Fruit fly (Drosophila melanogaster) Kc167 (cell line): Measurements from ENCODE around the gene sing.

Experiments
- Myc ChIP-seq: fragments of >200 bp; optimal IDR thresholded peaks from 2 replicates; lab custom pipeline; 2017; ENCODE audit warnings: missing external identifiers
- Sin3A ChIP-seq: fragments of >200 bp; optimal IDR thresholded peaks from 2 replicates; lab custom pipeline; 2018; ENCODE audit warnings: missing external identifiers
- h ChIP-seq: fragments of >200 bp; optimal IDR thresholded peaks from 3 replicates; lab custom pipeline; 2018; ENCODE audit warnings: missing external identifiers
- insv ChIP-seq: fragments of >200 bp; optimal IDR thresholded peaks from 3 replicates; lab custom pipeline; 2018; ENCODE audit warnings: missing external identifiers
- psq ChIP-seq: fragments of >200 bp; optimal IDR thresholded peaks from 2 replicates; lab custom pipeline; 2017; ENCODE audit warnings: missing external identifiers
- ttk ChIP-seq: sonication (Bioruptor generic); optimal IDR thresholded peaks from 2 replicates; lab custom pipeline; 2017; ENCODE audit warnings: missing external identifiers

sing gene

dm6 chrX:16669849-16670248 lies 9.2 kb upstream of the sing start:
- TF ChIP-seq psq (no peak), insv (lab: Kevin White, UChicago) (no peak), Myc (lab: Kevin White, UChicago) (no peak), ttk (lab: Kevin White, UChicago) (no peak), Sin3A (lab: Kevin White, UChicago) (no peak), h (no peak)

dm6 chrX:16670262-16670661 lies 8.8 kb upstream of the sing start:
- TF ChIP-seq psq (no peak), ttk (lab: Kevin White, UChicago) (no peak), Sin3A (lab: Kevin White, UChicago) (no peak), Myc (lab: Kevin White, UChicago) (no peak), h (no peak), insv (lab: Kevin White, UChicago) (no peak)

dm6 chrX:16670691-16671481 lies 8.2 kb upstream of the sing start:
- no peak for TF ChIP-seq psq
- no peak for TF ChIP-seq ttk (lab: Kevin White, UChicago)
- TF ChIP-seq Sin3A (lab: Kevin White, UChicago) = no peak
- TF ChIP-seq Myc (lab: Kevin White, UChicago) = no peak
- TF ChIP-seq h = no peak
- no peak for TF ChIP-seq insv (lab: Kevin White, UChicago)

dm6 chrX:16672904-16673303 lies 6.2 kb upstream of the sing start:
- no peak for TF ChIP-seq Myc (lab: Kevin White, UChicago)
- no peak for TF ChIP-seq ttk (lab: Kevin White, UChicago)
- TF ChIP-seq insv (lab: Kevin White, UChicago) = no peak
- no peak for TF ChIP-seq h
- no peak for TF ChIP-seq Sin3A (lab: Kevin White, UChicago)
- no peak for TF ChIP-seq psq

DNA sequence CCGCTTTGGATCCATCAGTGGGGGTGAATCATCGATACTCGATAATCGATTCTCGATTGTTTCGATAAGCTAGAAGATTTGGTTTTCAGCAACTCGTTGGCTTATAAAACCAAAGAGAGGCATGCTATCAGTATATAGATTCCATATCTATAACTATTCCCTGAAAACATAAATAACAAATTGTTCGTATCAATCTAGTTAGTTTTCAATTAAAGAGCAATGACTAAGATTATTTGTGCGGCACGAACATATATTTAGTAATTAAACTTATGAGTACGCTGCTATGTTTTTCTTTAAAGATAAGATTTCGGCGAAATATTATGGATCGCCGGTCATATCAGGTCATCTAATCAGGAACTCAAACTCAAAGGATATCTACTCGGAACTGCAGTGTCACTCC lies 4.6 kb upstream of the sing start:
- no peak for TF ChIP-seq Sin3A (lab: Kevin White, UChicago)
- no peak for TF ChIP-seq ttk (lab: Kevin White, UChicago)
- TF ChIP-seq h = no peak
- no peak for TF ChIP-seq Myc (lab: Kevin White, UChicago)
- TF ChIP-seq insv (lab: Kevin White, UChicago) = no peak
- TF ChIP-seq psq = no peak

DNA sequence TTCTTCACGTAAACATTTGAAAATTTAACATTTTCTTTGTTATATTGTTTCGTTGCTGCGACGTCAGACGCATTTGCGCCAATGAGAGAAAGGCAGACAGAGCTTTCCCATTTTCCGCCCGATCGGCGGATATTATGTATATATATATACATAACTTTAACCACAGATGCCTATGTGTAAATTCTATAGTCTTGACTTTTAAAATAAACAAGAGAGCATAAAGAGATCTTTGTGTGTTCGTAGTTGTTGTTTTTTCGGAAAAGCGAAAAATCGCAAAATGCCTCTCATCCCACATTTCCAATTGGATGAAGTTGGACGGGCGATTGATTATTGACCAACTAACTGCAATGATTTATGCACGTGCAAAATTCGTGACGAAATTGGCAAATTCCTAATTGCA lies 2.4 kb upstream of the sing start, which contains the start of gene CG13012:
Gene CG13012 (minus strand): TSS at position 101 of the 400 bp plus-strand sequence.
- TF ChIP-seq insv (lab: Kevin White, UChicago) (no peak), ttk (lab: Kevin White, UChicago) (no peak), psq (no peak), h (no peak), Myc (lab: Kevin White, UChicago) (no peak), Sin3A (lab: Kevin White, UChicago) (no peak)

- TF ChIP-seq Myc (lab: Kevin White, UChicago) (no peak), psq (no peak), h (no peak), insv (lab: Kevin White, UChicago) (no peak), Sin3A (lab: Kevin White, UChicago) (no peak), ttk (lab: Kevin White, UChicago) (no peak)
These were observed 1.9 kb upstream of the sing start for dm6 chrX:16677163-16677562.

DNA sequence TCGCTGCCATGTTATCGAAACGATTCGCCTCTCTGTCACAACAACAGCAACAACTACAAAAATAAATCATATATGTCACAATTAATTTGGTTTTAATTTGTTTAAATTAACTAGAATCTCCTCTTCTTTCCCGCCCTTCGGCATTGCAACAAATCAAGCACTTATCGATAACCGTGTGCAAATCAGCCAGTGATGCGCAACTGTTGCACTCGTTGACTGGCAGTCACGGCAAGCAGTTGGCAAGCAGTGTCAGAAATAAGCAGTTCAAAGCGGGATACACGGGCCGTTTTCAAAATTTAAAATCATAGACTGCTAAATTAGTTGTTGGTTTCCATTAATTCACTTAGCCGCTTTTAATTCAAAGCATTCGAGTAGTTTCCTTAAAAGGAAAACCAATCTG lies 4.7 kb downstream of the sing start, which contains the start of gene Axs:
Gene Axs (minus strand): TSS at position 131 of the 400 bp plus-strand sequence.
- no peak for TF ChIP-seq psq
- no peak for TF ChIP-seq Myc (lab: Kevin White, UChicago)
- no peak for TF ChIP-seq Sin3A (lab: Kevin White, UChicago)
- no peak for TF ChIP-seq h
- TF ChIP-seq ttk (lab: Kevin White, UChicago) = no peak
- no peak for TF ChIP-seq insv (lab: Kevin White, UChicago)

dm6 chrX:16687400-16688105 lies 8.5 kb downstream of the sing start:
- no peak for TF ChIP-seq ttk (lab: Kevin White, UChicago)
- TF ChIP-seq psq = no peak
- no peak for TF ChIP-seq Myc (lab: Kevin White, UChicago)
- no peak for TF ChIP-seq h
- TF ChIP-seq insv (lab: Kevin White, UChicago) = no peak
- TF ChIP-seq Sin3A (lab: Kevin White, UChicago) = no peak

DNA sequence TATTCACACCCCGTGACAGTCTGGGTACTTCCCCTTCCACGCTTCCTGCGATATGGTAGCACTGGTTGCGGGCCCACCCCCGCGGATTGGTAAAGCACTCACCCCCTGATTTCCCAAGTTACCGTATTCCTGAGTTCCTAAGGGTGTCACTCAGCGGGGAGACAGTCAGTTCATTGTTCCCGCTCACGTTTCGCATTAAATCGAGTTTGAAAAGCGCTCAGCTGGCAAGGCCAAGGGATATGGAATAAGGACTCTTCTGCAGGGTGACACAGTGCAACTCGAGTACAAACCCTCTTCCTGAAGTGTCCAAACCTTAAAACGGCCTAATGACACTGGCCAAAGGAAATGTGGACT lies 9.0 kb downstream of the sing start:
- TF ChIP-seq psq = no peak

dm6 chrX:16689339-16689738 lies 10.2 kb downstream of the sing start:
- TF ChIP-seq ttk (lab: Kevin White, UChicago) = no peak
- TF ChIP-seq psq = no peak
- TF ChIP-seq h = no peak

- TF ChIP-seq h = no peak
- TF ChIP-seq psq = no peak
- no peak for TF ChIP-seq Sin3A (lab: Kevin White, UChicago)
- no peak for TF ChIP-seq Myc (lab: Kevin White, UChicago)
- no peak for TF ChIP-seq insv (lab: Kevin White, UChicago)
- TF ChIP-seq ttk (lab: Kevin White, UChicago) = no peak
These were observed 10.9 kb downstream of the sing start for dm6 chrX:16689966-16690365.
